Fruit fly (Drosophila melanogaster) S2 (cell line): ENCODE measurements around the gene glo.

ENCODE experiments used
- CG8478 ChIP-seq: fragments of >200 bp; optimal IDR thresholded peaks from 2 replicates; lab custom pipeline; 2018
- CTCF ChIP-seq, 2 experiments: fragments of >200 bp; optimal IDR thresholded peaks; 2 replicates each; lab custom pipeline; 2018

- TF ChIP-seq CG8478 (lab: Kevin White, UChicago), result no peak
- no peak for TF ChIP-seq CTCF (optimal IDR thresholded peaks at IDR 0.05; lab: Kevin White, UChicago)
Measured at dm6 chr3R:11812479-11812878, 6.7 kb downstream of the glo start.
